Fruit fly (Drosophila melanogaster) whole organism, embryonic: ENCODE measurements around the gene MESR6.
A peak's percentile ranks its signal among the peaks of the same experiment; 100 is the strongest.

ENCODE experiments used
- Ada2b ChIP-seq: fragments of 200-800 bp; sonication (Bioruptor generic); IDR thresholded peaks from 2 replicates; pipeline ENCODE4 v1.3.6; 2022; ENCODE audit warnings: missing biosample characterization, missing genetic modification characterization
- Adf1 ChIP-seq: fragments of 200-800 bp; sonication (Bioruptor generic); IDR thresholded peaks from 2 replicates; pipeline ENCODE4 v1.3.6; 2022; ENCODE audit warnings: missing biosample characterization, missing genetic modification characterization
- CG10209 ChIP-seq: fragments of 200-800 bp; sonication (Bioruptor generic); optimal IDR thresholded peaks from 3 replicates; lab custom pipeline; 2017; ENCODE audit warnings: missing biosample characterization, mild to moderate bottlenecking, missing genetic modification characterization, missing genetic modification reagents
- CG10979 ChIP-seq: fragments of 200-800 bp; sonication (Bioruptor generic); optimal IDR thresholded peaks from 2 replicates; lab custom pipeline; 2018; ENCODE audit warnings: missing biosample characterization, mild to moderate bottlenecking, missing genetic modification characterization, moderate library complexity
- CG11456 ChIP-seq: fragments of 200-800 bp; sonication (Bioruptor generic); IDR thresholded peaks from 3 replicates; pipeline ENCODE4 v1.3.6; 2022; ENCODE audit warnings: missing biosample characterization, missing genetic modification characterization
- CG11695 ChIP-seq: fragments of 200-800 bp; sonication (Bioruptor generic); IDR thresholded peaks from 3 replicates; pipeline ENCODE4 v1.3.6; 2022; ENCODE audit warnings: missing biosample characterization, missing genetic modification characterization
- CG12104 ChIP-seq: fragments of 200-800 bp; sonication (Bioruptor generic); optimal IDR thresholded peaks from 3 replicates; lab custom pipeline; 2016; ENCODE audit warnings: missing biosample characterization, missing genetic modification characterization
- CG14667 ChIP-seq: fragments of 200-800 bp; sonication (Bioruptor generic); IDR thresholded peaks from 2 replicates; pipeline ENCODE4 v1.3.6; 2022; ENCODE audit warnings: missing biosample characterization, missing genetic modification characterization
- CG17361 ChIP-seq: fragments of 200-800 bp; sonication (Bioruptor generic); IDR thresholded peaks from 3 replicates; pipeline ENCODE4 v1.3.6; 2022; ENCODE audit warnings: missing biosample characterization, missing genetic modification characterization
- CG1792 ChIP-seq: fragments of 200-800 bp; sonication (Bioruptor generic); optimal IDR thresholded peaks from 2 replicates; lab custom pipeline; 2016; ENCODE audit warnings: missing biosample characterization, missing genetic modification characterization
- CG2116 ChIP-seq: fragments of 200-800 bp; sonication (Bioruptor generic); optimal IDR thresholded peaks from 3 replicates; lab custom pipeline; 2018; ENCODE audit warnings: missing biosample characterization, mild to moderate bottlenecking, missing genetic modification characterization
- CG2120 ChIP-seq: fragments of 200-800 bp; sonication (Bioruptor generic); optimal IDR thresholded peaks from 3 replicates; lab custom pipeline; 2016; ENCODE audit warnings: missing biosample characterization, missing genetic modification characterization
- CG2712 ChIP-seq: fragments of 200-800 bp; optimal IDR thresholded peaks from 3 replicates; lab custom pipeline; 2019; ENCODE audit warnings: missing biosample characterization, mild to moderate bottlenecking, missing genetic modification characterization, moderate library complexity
- CG30403 ChIP-seq: fragments of 200-800 bp; sonication (Bioruptor generic); optimal IDR thresholded peaks from 3 replicates; lab custom pipeline; 2016; ENCODE audit warnings: missing biosample characterization, missing genetic modification characterization
- CG31365 ChIP-seq: fragments of 200-800 bp; sonication (Bioruptor generic); optimal IDR thresholded peaks from 2 replicates; lab custom pipeline; 2018; ENCODE audit warnings: missing biosample characterization, mild to moderate bottlenecking, missing genetic modification characterization
- CG31441 ChIP-seq: fragments of 200-800 bp; sonication (Bioruptor generic); IDR thresholded peaks from 2 replicates; pipeline ENCODE4 v1.3.6; 2022; ENCODE audit warnings: missing biosample characterization, missing genetic modification characterization
- CG33213 ChIP-seq: fragments of 200-800 bp; sonication (Bioruptor generic); optimal IDR thresholded peaks from 3 replicates; lab custom pipeline; 2016; ENCODE audit warnings: missing biosample characterization, missing genetic modification characterization
- CG34422 ChIP-seq: fragments of 200-800 bp; sonication (Bioruptor generic); IDR thresholded peaks from 3 replicates; pipeline ENCODE4 v1.3.6; 2022; ENCODE audit warnings: missing biosample characterization, missing genetic modification characterization
- CG4424 ChIP-seq: fragments of 200-800 bp; sonication (Bioruptor generic); optimal IDR thresholded peaks from 3 replicates; lab custom pipeline; 2016; ENCODE audit warnings: missing biosample characterization, missing genetic modification characterization
- CG6689 ChIP-seq: fragments of 200-800 bp; sonication (Bioruptor generic); IDR thresholded peaks from 2 replicates; pipeline ENCODE4 v1.3.6; 2022; ENCODE audit warnings: missing biosample characterization, missing genetic modification characterization
- CG6854 ChIP-seq: fragments of 200-800 bp; sonication (Bioruptor generic); optimal IDR thresholded peaks from 3 replicates; lab custom pipeline; 2017; ENCODE audit warnings: missing biosample characterization, mild to moderate bottlenecking, missing genetic modification characterization
- CG7372 ChIP-seq: fragments of 200-800 bp; sonication (Bioruptor generic); IDR thresholded peaks from 2 replicates; pipeline ENCODE4 v1.3.6; 2022; ENCODE audit warnings: missing biosample characterization, missing genetic modification characterization
- CG8089 ChIP-seq: fragments of 200-800 bp; sonication (Bioruptor generic); optimal IDR thresholded peaks from 3 replicates; lab custom pipeline; 2016; ENCODE audit warnings: missing biosample characterization, missing genetic modification characterization
- CTCF ChIP-seq: fragments of 200-800 bp; sonication (Bioruptor generic); optimal IDR thresholded peaks from 2 replicates; lab custom pipeline; 2017; ENCODE audit warnings: missing biosample characterization, mild to moderate bottlenecking, missing genetic modification characterization, moderate library complexity
- Dip2 ChIP-seq: fragments of 200-800 bp; sonication (Bioruptor generic); IDR thresholded peaks from 2 replicates; pipeline ENCODE4 v1.3.6; 2022; ENCODE audit warnings: missing biosample characterization, missing genetic modification characterization
- Eip74EF ChIP-seq, 2 experiments: fragments of 200-800 bp in 1 of 2; fragments of >200 bp in 1 of 2; sonication (Bioruptor generic) in 1 of 2; optimal IDR thresholded peaks; 2 replicates each; lab custom pipeline; 2017 to 2019; ENCODE audit warnings: missing biosample characterization in 2 of 2, missing genetic modification characterization in 2 of 2, mild to moderate bottlenecking in 1 of 2, moderate library complexity in 1 of 2
- Elba2 ChIP-seq: fragments of 200-800 bp; sonication (Bioruptor generic); optimal IDR thresholded peaks from 3 replicates; lab custom pipeline; 2016; ENCODE audit warnings: missing biosample characterization, missing genetic modification characterization
- Rfx ChIP-seq: fragments of 200-800 bp; sonication (Bioruptor generic); IDR thresholded peaks from 2 replicates; pipeline ENCODE4 v1.3.6; 2022; ENCODE audit warnings: missing biosample characterization, missing genetic modification characterization
- Rx ChIP-seq: fragments of 200-800 bp; sonication (Bioruptor generic); IDR thresholded peaks from 2 replicates; pipeline ENCODE4 v1.3.6; 2022; ENCODE audit warnings: missing biosample characterization, missing genetic modification characterization
- TFAM ChIP-seq: fragments of 200-800 bp; sonication (Bioruptor generic); optimal IDR thresholded peaks from 2 replicates; lab custom pipeline; 2017; ENCODE audit warnings: missing biosample characterization, missing genetic modification characterization, inconsistent platforms
- ap ChIP-seq: fragments of 200-800 bp; sonication (Bioruptor generic); IDR thresholded peaks from 2 replicates; pipeline ENCODE4 v1.3.6; 2022; ENCODE audit warnings: missing biosample characterization, missing genetic modification characterization
- az2 ChIP-seq: fragments of 200-800 bp; sonication (Bioruptor generic); optimal IDR thresholded peaks from 3 replicates; lab custom pipeline; 2016; ENCODE audit warnings: missing biosample characterization, missing genetic modification characterization
- bsh ChIP-seq, 2 experiments: fragments of 200-800 bp; sonication (Bioruptor generic); optimal IDR thresholded peaks; 2 replicates each; lab custom pipeline; 2017 to 2018; ENCODE audit warnings: mild to moderate bottlenecking in 2 of 2, missing biosample characterization in 2 of 2, missing genetic modification characterization in 2 of 2, moderate library complexity in 1 of 2
- chinmo ChIP-seq: fragments of 200-800 bp; sonication (Bioruptor generic); IDR thresholded peaks from 4 replicates; pipeline ENCODE4 v1.3.6; 2022; ENCODE audit warnings: missing biosample characterization, missing genetic modification characterization; ENCODE audit not compliant: partially characterized antibody
- dmrt99B ChIP-seq: fragments of 200-800 bp; sonication (Bioruptor generic); optimal IDR thresholded peaks from 2 replicates; lab custom pipeline; 2018; ENCODE audit warnings: missing biosample characterization, mild to moderate bottlenecking, missing genetic modification characterization, moderate library complexity
- dysf ChIP-seq: fragments of 200-800 bp; sonication (Bioruptor generic); IDR thresholded peaks from 3 replicates; pipeline ENCODE4 v1.3.6; 2022; ENCODE audit warnings: missing biosample characterization, missing genetic modification characterization
- esg ChIP-seq: fragments of 200-800 bp; sonication (Bioruptor generic); conservative IDR thresholded peaks from 2 replicates; pipeline ENCODE4 v1.3.6; 2022; ENCODE audit warnings: missing biosample characterization, missing genetic modification characterization
- ewg ChIP-seq: fragments of 200-800 bp; sonication (Bioruptor generic); optimal IDR thresholded peaks from 3 replicates; lab custom pipeline; 2017; ENCODE audit warnings: mild to moderate bottlenecking, missing biosample characterization, missing genetic modification reagents, missing genetic modification characterization
- gem ChIP-seq: fragments of 200-800 bp; sonication (Bioruptor generic); optimal IDR thresholded peaks from 2 replicates; lab custom pipeline; 2019; ENCODE audit warnings: missing biosample characterization, mild to moderate bottlenecking, missing genetic modification characterization, moderate library complexity
- grau ChIP-seq: fragments of 200-800 bp; optimal IDR thresholded peaks from 3 replicates; lab custom pipeline; 2019; ENCODE audit warnings: missing biosample characterization, mild to moderate bottlenecking, missing genetic modification characterization, moderate library complexity
- jing ChIP-seq: fragments of 200-800 bp; sonication (Bioruptor generic); optimal IDR thresholded peaks from 2 replicates; lab custom pipeline; 2018; ENCODE audit warnings: missing biosample characterization, mild to moderate bottlenecking, missing genetic modification characterization
- lov ChIP-seq, 2 experiments: fragments of 200-800 bp in 1 of 2; fragments of >200 bp in 1 of 2; sonication (Bioruptor generic) in 1 of 2; IDR thresholded peaks in 1 of 2; optimal IDR thresholded peaks in 1 of 2; 2 replicates in 1 of 2; 3 replicates in 1 of 2; pipeline versions ENCODE4 v1.3.6 to Lab custom; 2017 to 2022; ENCODE audit warnings: missing biosample characterization in 1 of 2, missing genetic modification characterization in 1 of 2
- luna ChIP-seq: fragments of 200-800 bp; sonication (Bioruptor generic); optimal IDR thresholded peaks from 2 replicates; lab custom pipeline; 2016; ENCODE audit warnings: missing biosample characterization, missing genetic modification characterization
- p53 ChIP-seq: fragments of 200-800 bp; sonication (Bioruptor generic); optimal IDR thresholded peaks from 2 replicates; lab custom pipeline; 2016; ENCODE audit warnings: missing biosample characterization, missing genetic modification characterization
- pita ChIP-seq: fragments of 200-800 bp; sonication (Bioruptor generic); optimal IDR thresholded peaks from 2 replicates; lab custom pipeline; 2017; ENCODE audit warnings: missing biosample characterization, mild to moderate bottlenecking, missing genetic modification characterization
- row ChIP-seq: fragments of 200-800 bp; sonication (Bioruptor generic); IDR thresholded peaks from 3 replicates; pipeline ENCODE4 v1.3.6; 2022; ENCODE audit warnings: missing biosample characterization, missing genetic modification characterization
- sens ChIP-seq: fragments of 200-800 bp; sonication (Bioruptor generic); peaks from one replicate; lab custom pipeline; 2016; ENCODE audit warnings: missing biosample characterization, missing genetic modification characterization
- seq ChIP-seq: fragments of 200-800 bp; sonication (Bioruptor generic); IDR thresholded peaks from 2 replicates; pipeline ENCODE4 v1.3.6; 2022; ENCODE audit warnings: missing biosample characterization, missing genetic modification characterization
- sna ChIP-seq: fragments of 200-800 bp; sonication (Bioruptor generic); IDR thresholded peaks from 2 replicates; pipeline ENCODE4 v1.3.6; 2022; ENCODE audit warnings: missing biosample characterization, missing genetic modification characterization; ENCODE audit not compliant: partially characterized antibody
- tll ChIP-seq, 2 experiments: fragments of 200-800 bp in 1 of 2; fragments of >200 bp in 1 of 2; sonication (Bioruptor generic) in 1 of 2; optimal IDR thresholded peaks; 2 replicates each; lab custom pipeline; 2017 to 2019; ENCODE audit warnings: missing biosample characterization in 2 of 2, missing genetic modification characterization in 2 of 2, mild to moderate bottlenecking in 1 of 2, moderate library complexity in 1 of 2
- trh ChIP-seq: fragments of 200-800 bp; sonication (Bioruptor generic); optimal IDR thresholded peaks from 2 replicates; lab custom pipeline; 2016; ENCODE audit warnings: missing biosample characterization, missing genetic modification characterization
- z ChIP-seq: fragments of 200-800 bp; sonication (Bioruptor generic); IDR thresholded peaks from 3 replicates; pipeline ENCODE4 v1.3.6; 2022; ENCODE audit warnings: missing biosample characterization, missing genetic modification characterization

MESR6 gene

dm6 chr3L:19054266-19054665 lies 38.2 kb upstream of the MESR6 start:
- peak; percentile 39 for TF ChIP-seq CG10979
- peak; percentile 6; the same call in 1 of the 2 replicates for TF ChIP-seq Dip2 (GFP tag; lab: Robert Waterston, UW)
- TF ChIP-seq tll (GFP tag; optimal IDR thresholded peaks at IDR 0.05; lab: Kevin White, UChicago), result no peak
- TF ChIP-seq pita (GFP tag; lab: Kevin White, UChicago), result no peak
- TF ChIP-seq Elba2 (GFP tag; lab: Kevin White, UChicago), result no peak
- no peak for TF ChIP-seq Eip74EF (GFP tag; optimal IDR thresholded peaks at IDR 0.05; lab: Kevin White, UChicago)
- TF ChIP-seq bsh (GFP tag; optimal IDR thresholded peaks at IDR 0.05; lab: Kevin White, UChicago), result no peak
- TF ChIP-seq az2 (GFP tag; lab: Kevin White, UChicago), result no peak
- no peak for TF ChIP-seq dysf (GFP tag; lab: Robert Waterston, UW)
- TF ChIP-seq ap (GFP tag; lab: Robert Waterston, UW), result no peak
- TF ChIP-seq sens (GFP tag; lab: Kevin White, UChicago), result peak; percentile 37
- 0 out of 4 replicates have a peak, but pooled peaks have one; percentile 23 for TF ChIP-seq chinmo (GFP tag; lab: Robert Waterston, UW)
- peak; percentile 7; the same call in 1 of the 2 replicates for TF ChIP-seq Rfx (GFP tag; lab: Robert Waterston, UW)
- no peak for TF ChIP-seq trh (GFP tag; lab: Kevin White, UChicago)
- peak; percentile 33 for TF ChIP-seq ewg (GFP tag; lab: Kevin White, UChicago)
- no peak for TF ChIP-seq esg (GFP tag; lab: Robert Waterston, UW)
- TF ChIP-seq CG2116, result no peak
- TF ChIP-seq CG6854 (GFP tag; lab: Kevin White, UChicago), result no peak
- no peak for TF ChIP-seq sna (GFP tag; lab: Robert Waterston, UW)
- TF ChIP-seq CG11456 (GFP tag; lab: Robert Waterston, UW), result no peak
- TF ChIP-seq CG31441, result no peak
- TF ChIP-seq CTCF (GFP tag; lab: Kevin White, UChicago), result peak; percentile 75
- 0 out of 3 replicates have a peak, but pooled peaks have one; percentile 18 for TF ChIP-seq CG34422 (GFP tag; lab: Robert Waterston, UW)
- no peak for TF ChIP-seq jing (GFP tag; lab: Kevin White, UChicago)
- no peak for TF ChIP-seq TFAM (GFP tag; lab: Kevin White, UChicago)
- TF ChIP-seq CG14667 (GFP tag; lab: Robert Waterston, UW), result no peak
- no peak for TF ChIP-seq Rx (GFP tag; lab: Robert Waterston, UW)
- TF ChIP-seq CG10209 (GFP tag; lab: Kevin White, UChicago), result no peak
- TF ChIP-seq Adf1 (GFP tag; lab: Robert Waterston, UW), result no peak
- TF ChIP-seq luna (GFP tag; lab: Kevin White, UChicago), result no peak
- TF ChIP-seq seq (GFP tag; lab: Robert Waterston, UW), result peak; percentile 26; the same call in 1 of the 2 replicates

dm6 chr3L:19055064-19055463 lies 37.4 kb upstream of the MESR6 start:
- TF ChIP-seq CG1792 (GFP tag; lab: Kevin White, UChicago) (no peak), row (GFP tag; lab: Robert Waterston, UW) (peak; percentile 31; the same call in 1 of the 3 replicates), CG31365 (no peak), p53 (GFP tag; lab: Kevin White, UChicago) (no peak), dmrt99B (tag; lab: Kevin White, UChicago) (no peak), CG33213 (GFP tag; lab: Kevin White, UChicago) (no peak), CG11695 (GFP tag; lab: Robert Waterston, UW) (no peak), CG4424 (GFP tag; lab: Kevin White, UChicago) (peak; percentile 27), CG7372 (GFP tag; lab: Robert Waterston, UW) (no peak), CG17361 (0 out of 3 replicates have a peak, but pooled peaks have one; percentile 25), CG12104 (GFP tag; lab: Kevin White, UChicago) (no peak), CG2120 (GFP tag; lab: Kevin White, UChicago) (peak; percentile 2), Ada2b (GFP tag; lab: Robert Waterston, UW) (no peak), CG2712 (peak; percentile 19), CG6689 (GFP tag; lab: Robert Waterston, UW) (0 out of 2 replicates have a peak, but pooled peaks have one; percentile 24), gem (tag; lab: Kevin White, UChicago) (peak; percentile 31), grau (peak; percentile 7), CG8089 (GFP tag; lab: Kevin White, UChicago) (no peak), lov (optimal IDR thresholded peaks at IDR 0.05; lab: Kevin White, UChicago) (no peak), lov (GFP tag; IDR thresholded peaks at IDR 0.05; lab: Robert Waterston, UW) (no peak), z (GFP tag; lab: Robert Waterston, UW) (no peak), CG30403 (GFP tag; lab: Kevin White, UChicago) (peak; percentile 5)
